Worm (Caenorhabditis elegans) whole organism, young adult: ENCODE results near the gene Y47D3B.12.
A peak's percentile ranks its signal among the peaks of the same experiment; 100 is the strongest.

Experiments used
- B0019.2 ChIP-seq: fragments of 200-800 bp; sonication (Bioruptor generic); conservative IDR thresholded peaks from 2 replicates; pipeline ENCODE4 v1.3.6; 2022; ENCODE audit warnings: missing genetic modification reagents, missing genetic modification characterization, missing compliant biosample characterization
- B0336.3 ChIP-seq: fragments of 200-800 bp; sonication (Bioruptor generic); IDR thresholded peaks from 2 replicates; pipeline ENCODE4 v1.3.6; 2022; ENCODE audit warnings: missing genetic modification characterization, missing compliant biosample characterization
- C06A6.2 ChIP-seq: fragments of 200-800 bp; sonication (Bioruptor generic); conservative IDR thresholded peaks from 2 replicates; pipeline ENCODE4 v1.3.6; 2022; ENCODE audit warnings: missing genetic modification characterization, missing compliant biosample characterization
- F22D6.2 ChIP-seq: sonication (generic microtip); optimal IDR thresholded peaks from 2 replicates; lab custom pipeline; 2016; ENCODE audit warnings: mild to moderate bottlenecking, missing genetic modification characterization, missing compliant biosample characterization
- F49E8.2 ChIP-seq: sonication (generic microtip); optimal IDR thresholded peaks from 3 replicates; lab custom pipeline; 2017; ENCODE audit warnings: missing genetic modification characterization, mild to moderate bottlenecking, missing compliant biosample characterization, antibody characterized with exemption, moderate library complexity; ENCODE audit not compliant: insufficient read depth
- F57A8.1 ChIP-seq: fragments of 200-800 bp; sonication (Bioruptor generic); optimal IDR thresholded peaks from 2 replicates; lab custom pipeline; 2018; ENCODE audit warnings: mild to moderate bottlenecking, missing genetic modification characterization, moderate library complexity, missing compliant biosample characterization
- F57C9.4 ChIP-seq: sonication (generic microtip); optimal IDR thresholded peaks from 2 replicates; lab custom pipeline; 2017; ENCODE audit warnings: mild to moderate bottlenecking, missing genetic modification characterization, missing compliant biosample characterization
- K11D2.4 ChIP-seq: fragments of 200-800 bp; sonication (Bioruptor generic); IDR thresholded peaks from 2 replicates; pipeline ENCODE4 v1.3.6; 2022; ENCODE audit warnings: missing genetic modification reagents, missing genetic modification characterization, missing compliant biosample characterization
- Y95B8A.8 ChIP-seq: fragments of 200-800 bp; sonication (Bioruptor generic); IDR thresholded peaks from 2 replicates; pipeline ENCODE4 v1.3.6; 2022; ENCODE audit warnings: missing genetic modification reagents, missing genetic modification characterization, missing compliant biosample characterization
- atf-7 ChIP-seq: sonication (generic microtip); optimal IDR thresholded peaks from 2 replicates; lab custom pipeline; 2017; ENCODE audit warnings: mild to moderate bottlenecking, missing genetic modification characterization, missing compliant biosample characterization
- attf-3 ChIP-seq: fragments of 200-800 bp; sonication (Bioruptor generic); conservative IDR thresholded peaks from 2 replicates; pipeline ENCODE4 v1.3.6; 2022; ENCODE audit warnings: missing genetic modification reagents, missing genetic modification characterization, missing compliant biosample characterization
- bed-1 ChIP-seq: fragments of 200-800 bp; sonication (Bioruptor generic); IDR thresholded peaks from 2 replicates; pipeline ENCODE4 v1.3.6; 2022; ENCODE audit warnings: missing genetic modification reagents, missing genetic modification characterization, missing compliant biosample characterization
- ceh-40 ChIP-seq: fragments of 200-800 bp; sonication (Bioruptor generic); IDR thresholded peaks from 2 replicates; pipeline ENCODE4 v1.3.6; 2022; ENCODE audit warnings: missing genetic modification characterization, missing compliant biosample characterization
- ceh-58 ChIP-seq: fragments of 200-800 bp; sonication (Bioruptor generic); IDR thresholded peaks from 2 replicates; pipeline ENCODE4 v1.3.6; 2022; ENCODE audit warnings: missing genetic modification characterization, missing compliant biosample characterization
- dpff-1 ChIP-seq: sonication (generic microtip); optimal IDR thresholded peaks from 2 replicates; lab custom pipeline; 2017; ENCODE audit warnings: mild to moderate bottlenecking, missing genetic modification characterization, missing compliant biosample characterization
- dpl-1 ChIP-seq: fragments of 150-350 bp; optimal IDR thresholded peaks from 2 replicates; lab custom pipeline; 2014; ENCODE audit warnings: missing biosample characterization, missing genetic modification reagents, missing genetic modification characterization
- ets-4 ChIP-seq: fragments of 200-800 bp; sonication (Bioruptor generic); optimal IDR thresholded peaks from 2 replicates; lab custom pipeline; 2018; ENCODE audit warnings: mild to moderate bottlenecking, missing genetic modification characterization, missing compliant biosample characterization
- fkh-3 ChIP-seq: sonication (generic microtip); optimal IDR thresholded peaks from 2 replicates; lab custom pipeline; 2016; ENCODE audit warnings: mild to moderate bottlenecking, missing genetic modification characterization, missing compliant biosample characterization
- hmg-1.2 ChIP-seq: fragments of 200-800 bp; sonication (Bioruptor generic); IDR thresholded peaks from 2 replicates; pipeline ENCODE4 v1.3.6; 2022; ENCODE audit warnings: missing genetic modification reagents, missing genetic modification characterization, missing compliant biosample characterization
- let-526 ChIP-seq: fragments of 200-800 bp; sonication (Bioruptor generic); IDR thresholded peaks from 2 replicates; pipeline ENCODE4 v1.3.6; 2022; ENCODE audit warnings: missing genetic modification reagents, missing genetic modification characterization, missing compliant biosample characterization
- lin-35 ChIP-seq, 3 experiments: fragments of 150-350 bp in 2 of 3; sonication (generic microtip) in 1 of 3; optimal IDR thresholded peaks; 2 replicates each; lab custom pipeline; 2014 to 2018; ENCODE audit warnings: missing biosample characterization in 3 of 3, missing genetic modification characterization in 3 of 3, missing genetic modification reagents in 3 of 3
- lsy-27 ChIP-seq: sonication (generic microtip); optimal IDR thresholded peaks from 2 replicates; lab custom pipeline; 2017; ENCODE audit warnings: missing genetic modification characterization, mild to moderate bottlenecking, missing compliant biosample characterization, antibody characterized with exemption, missing genotype, borderline replicate concordance; ENCODE audit not compliant: insufficient read depth
- mcd-1 ChIP-seq: fragments of 200-800 bp; sonication (Bioruptor generic); IDR thresholded peaks from 2 replicates; pipeline ENCODE4 v1.3.6; 2022; ENCODE audit warnings: missing genetic modification reagents, missing genetic modification characterization, missing compliant biosample characterization
- mxl-1 ChIP-seq: sonication (generic microtip); optimal IDR thresholded peaks from 2 replicates; lab custom pipeline; 2016; ENCODE audit warnings: missing genetic modification characterization, missing compliant biosample characterization
- nfyb-1 ChIP-seq: fragments of 200-800 bp; sonication (Bioruptor generic); IDR thresholded peaks from 2 replicates; pipeline ENCODE4 v1.3.6; 2022; ENCODE audit warnings: missing genetic modification reagents, missing genetic modification characterization, missing compliant biosample characterization
- nhr-80 ChIP-seq: sonication (generic microtip); optimal IDR thresholded peaks from 2 replicates; lab custom pipeline; 2016; ENCODE audit warnings: missing genetic modification characterization, missing compliant biosample characterization
- rpc-1 ChIP-seq, 2 experiments: fragments of 150-350 bp in 1 of 2; sonication (generic microtip) in 1 of 2; optimal IDR thresholded peaks; 2 replicates each; lab custom pipeline; 2014 to 2018; ENCODE audit warnings: missing biosample characterization in 1 of 2, missing genetic modification characterization in 1 of 2, missing genetic modification reagents in 1 of 2, missing genotype in 1 of 2
- snpc-1.3 ChIP-seq: sonication (generic microtip); optimal IDR thresholded peaks from 2 replicates; lab custom pipeline; 2017; ENCODE audit warnings: missing genetic modification characterization, mild to moderate bottlenecking, missing compliant biosample characterization, antibody characterized with exemption, moderate library complexity, missing genotype, missing genetic modification reagents; ENCODE audit not compliant: insufficient read depth
- tbp1 ChIP-seq: fragments of 200-800 bp; sonication (Bioruptor generic); optimal IDR thresholded peaks from 2 replicates; lab custom pipeline; 2018; ENCODE audit warnings: mild to moderate bottlenecking, missing genetic modification characterization, missing compliant biosample characterization
- unc-62 ChIP-seq: fragments of 150-350 bp; optimal IDR thresholded peaks from 2 replicates; lab custom pipeline; 2014; ENCODE audit warnings: missing biosample characterization, missing genetic modification reagents, missing genetic modification characterization
- zfh-2 ChIP-seq: fragments of 200-800 bp; sonication (Bioruptor generic); conservative IDR thresholded peaks from 2 replicates; pipeline ENCODE4 v1.3.6; 2022; ENCODE audit warnings: missing genetic modification reagents, missing genetic modification characterization, missing compliant biosample characterization
- zim-3 ChIP-seq: sonication (generic microtip); optimal IDR thresholded peaks from 2 replicates; lab custom pipeline; 2017; ENCODE audit warnings: mild to moderate bottlenecking, missing genetic modification characterization, moderate library complexity, missing compliant biosample characterization
- ztf-25 ChIP-seq: fragments of 200-800 bp; sonication (Bioruptor generic); IDR thresholded peaks from 2 replicates; pipeline ENCODE4 v1.3.6; 2022; ENCODE audit warnings: missing genetic modification reagents, missing genetic modification characterization, missing compliant biosample characterization

The Y47D3B.12 gene

DNA sequence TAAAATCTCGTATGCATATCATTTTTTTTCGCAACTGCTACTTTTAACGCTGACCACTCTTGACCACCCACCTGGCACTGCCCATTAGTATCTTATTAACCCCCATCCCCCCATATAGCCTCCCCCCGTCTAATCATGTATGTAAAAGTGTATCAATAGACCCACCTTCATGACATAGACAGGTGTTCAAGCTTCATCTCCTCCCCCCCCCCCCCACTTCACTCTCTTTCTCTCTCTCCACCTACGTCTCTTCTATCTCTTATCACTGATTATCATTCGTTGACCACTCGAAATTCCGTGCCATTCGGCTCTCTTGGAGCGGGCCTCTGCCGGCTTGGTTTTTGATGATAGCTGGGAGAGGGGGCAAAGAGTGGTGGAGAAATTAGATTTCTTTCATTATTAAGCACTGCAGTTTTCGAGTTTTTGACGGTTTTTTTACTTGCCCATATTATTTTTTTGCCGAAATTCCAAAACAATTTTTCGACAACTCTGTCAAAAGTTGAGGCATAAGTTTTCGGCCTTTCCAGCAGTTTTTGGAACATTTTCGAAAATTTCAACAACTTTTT, 47.0 kb upstream of the Y47D3B.12 start:
- TF ChIP-seq zfh-2 (GFP tag; lab: Robert Waterston, UW) (0 out of 2 replicates have a peak, but pooled peaks have one; percentile 6), lsy-27 (tag; lab: Kevin White, UChicago) (no peak), F57C9.4 (tag; lab: Kevin White, UChicago) (no peak), tbp1 (GFP tag; lab: Kevin White, UChicago) (no peak), F49E8.2 (tag; lab: Kevin White, UChicago) (no peak)

- peak; percentile 71; the same call in 1 of the 2 replicates for TF ChIP-seq hmg-1.2
- TF ChIP-seq nhr-80 (tag; lab: Kevin White, UChicago) = peak; percentile 27
- TF ChIP-seq ets-4 (GFP tag; lab: Kevin White, UChicago) = no peak
Measured at ce11 chrIII:11357418-11357817, 45.4 kb upstream of the Y47D3B.12 start.

- TF ChIP-seq let-526 (GFP tag; lab: Robert Waterston, UW) = no peak
- TF ChIP-seq mcd-1 (GFP tag; lab: Robert Waterston, UW) = no peak
- no peak for TF ChIP-seq snpc-1.3 (tag; lab: Kevin White, UChicago)
- no peak for TF ChIP-seq rpc-1 (optimal IDR thresholded peaks at IDR 0.05; lab: Kevin White, UChicago)
- no peak for TF ChIP-seq rpc-1 (tag; optimal IDR thresholded peaks at IDR 0.05; lab: Kevin White, UChicago)
- no peak for TF ChIP-seq zim-3
- TF ChIP-seq K11D2.4 (GFP tag; lab: Robert Waterston, UW) = no peak
- no peak for TF ChIP-seq ztf-25 (GFP tag; lab: Robert Waterston, UW)
- no peak for TF ChIP-seq F57A8.1 (GFP tag; lab: Kevin White, UChicago)
- no peak for TF ChIP-seq dpl-1
- no peak for TF ChIP-seq unc-62 (GFP tag; lab: Kevin White, UChicago)
- TF ChIP-seq attf-3 (GFP tag; lab: Robert Waterston, UW) = no peak
- TF ChIP-seq atf-7 = no peak
- TF ChIP-seq, all 124 proteins: peak for 0
Measured at ce11 chrIII:11358273-11358672, 44.5 kb upstream of the Y47D3B.12 start.

DNA sequence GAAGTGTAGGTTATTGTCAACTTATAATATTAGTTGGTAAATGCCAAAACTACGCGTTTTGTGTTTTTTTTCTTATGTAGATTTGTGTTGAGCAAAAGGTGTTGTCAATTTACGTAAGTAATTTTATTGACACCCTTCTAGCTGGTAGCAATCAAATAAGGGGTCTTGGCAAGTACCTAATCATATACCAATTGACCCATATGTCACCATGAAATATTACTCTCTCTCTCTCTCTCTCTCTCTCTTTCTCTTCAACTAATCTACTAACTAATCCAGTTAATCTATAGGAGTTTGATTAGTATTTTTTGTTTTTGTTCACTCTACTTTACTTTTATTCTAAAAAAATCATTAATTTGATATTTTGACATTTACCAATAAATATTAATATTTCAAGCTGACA, 43.4 kb upstream of the Y47D3B.12 start:
- no peak for TF ChIP-seq nfyb-1
- TF ChIP-seq F22D6.2 (tag; lab: Kevin White, UChicago) = no peak
- no peak for TF ChIP-seq fkh-3 (tag; lab: Kevin White, UChicago)
- no peak for TF ChIP-seq F57A8.1 (GFP tag; lab: Kevin White, UChicago)
- TF ChIP-seq let-526 (GFP tag; lab: Robert Waterston, UW) = no peak
- TF ChIP-seq Y95B8A.8 (GFP tag; lab: Robert Waterston, UW) = no peak
- TF ChIP-seq C06A6.2 (GFP tag; lab: Robert Waterston, UW) = no peak
- no peak for TF ChIP-seq B0336.3 (GFP tag; lab: Robert Waterston, UW)
- TF ChIP-seq bed-1 = no peak
- TF ChIP-seq lin-35 (GFP tag; optimal IDR thresholded peaks at IDR 0.05; lab: Kevin White, UChicago) = no peak
- TF ChIP-seq K11D2.4 (GFP tag; lab: Robert Waterston, UW) = no peak
- no peak for TF ChIP-seq dpff-1 (tag; lab: Kevin White, UChicago)
- TF ChIP-seq ceh-40 (GFP tag; lab: Robert Waterston, UW) = no peak
- TF ChIP-seq ceh-58 (GFP tag; lab: Robert Waterston, UW) = no peak
- TF ChIP-seq zfh-2 (GFP tag; lab: Robert Waterston, UW) = no peak
- no peak for TF ChIP-seq B0019.2
- TF ChIP-seq mxl-1 (tag; lab: Kevin White, UChicago) = no peak
- TF ChIP-seq zim-3 = no peak
